Worm (Caenorhabditis elegans) whole organism, late embryonic: ENCODE results near the gene F26D11.12.

Source experiments
- C08G9.2 ChIP-seq: sonication (generic microtip); optimal IDR thresholded peaks from 2 replicates; lab custom pipeline; 2016; ENCODE audit warnings: mild to moderate bottlenecking, missing genetic modification characterization, moderate library complexity, missing compliant biosample characterization
- C38D4.7 ChIP-seq: fragments of 200-800 bp; sonication (Bioruptor generic); optimal IDR thresholded peaks from 2 replicates; lab custom pipeline; 2018; ENCODE audit warnings: mild to moderate bottlenecking, missing genetic modification characterization, moderate library complexity, missing compliant biosample characterization
- ama-1 ChIP-seq: fragments of 150-350 bp; optimal IDR thresholded peaks from 2 replicates; lab custom pipeline; 2014
- ceh-19 ChIP-seq: fragments of 200-800 bp; sonication (Bioruptor generic); optimal IDR thresholded peaks from 2 replicates; lab custom pipeline; 2018; ENCODE audit warnings: mild to moderate bottlenecking, missing genetic modification characterization, missing compliant biosample characterization
- ceh-2 ChIP-seq: sonication (generic microtip); optimal IDR thresholded peaks from 2 replicates; lab custom pipeline; 2016; ENCODE audit warnings: missing genotype, missing genetic modification characterization, missing compliant biosample characterization
- ceh-30 ChIP-seq: fragments of 150-350 bp; optimal IDR thresholded peaks from 2 replicates; lab custom pipeline; 2014; ENCODE audit warnings: missing biosample characterization, missing genetic modification characterization
- ceh-34 ChIP-seq: sonication (generic microtip); optimal IDR thresholded peaks from 2 replicates; lab custom pipeline; 2016; ENCODE audit warnings: mild to moderate bottlenecking, missing genetic modification characterization, missing compliant biosample characterization
- ceh-45 ChIP-seq: fragments of 200-800 bp; sonication (Bioruptor generic); IDR thresholded peaks from 2 replicates; pipeline ENCODE4 v1.3.6; 2022; ENCODE audit warnings: missing genetic modification reagents, missing genetic modification characterization, missing compliant biosample characterization
- ceh-48 ChIP-seq: sonication (generic microtip); optimal IDR thresholded peaks from 2 replicates; lab custom pipeline; 2016; ENCODE audit warnings: missing genetic modification characterization, inconsistent platforms, missing compliant biosample characterization
- ceh-9 ChIP-seq: sonication (generic microtip); optimal IDR thresholded peaks from 2 replicates; lab custom pipeline; 2016; ENCODE audit warnings: mild to moderate bottlenecking, missing genetic modification characterization, inconsistent platforms, missing compliant biosample characterization
- che-1 ChIP-seq: sonication (generic microtip); optimal IDR thresholded peaks from 2 replicates; lab custom pipeline; 2016; ENCODE audit warnings: mild to moderate bottlenecking, missing genetic modification characterization, missing compliant biosample characterization
- dmd-4 ChIP-seq: sonication (generic microtip); optimal IDR thresholded peaks from 2 replicates; lab custom pipeline; 2016; ENCODE audit warnings: borderline replicate concordance, missing genetic modification characterization, missing compliant biosample characterization
- dve-1 ChIP-seq: sonication (generic microtip); optimal IDR thresholded peaks from 2 replicates; lab custom pipeline; 2017; ENCODE audit warnings: antibody characterized with exemption, mild to moderate bottlenecking, missing genetic modification characterization, missing compliant biosample characterization
- elt-2 ChIP-seq: sonication (generic microtip); optimal IDR thresholded peaks from 2 replicates; lab custom pipeline; 2016; ENCODE audit warnings: missing genetic modification reagents, missing genetic modification characterization, missing compliant biosample characterization
- elt-4 ChIP-seq: sonication (generic microtip); optimal IDR thresholded peaks from 2 replicates; lab custom pipeline; 2016; ENCODE audit warnings: missing genetic modification characterization, missing compliant biosample characterization
- fkh-10 ChIP-seq: fragments of 150-350 bp; optimal IDR thresholded peaks from 2 replicates; lab custom pipeline; 2014; ENCODE audit warnings: missing biosample characterization, missing genetic modification reagents, missing genetic modification characterization
- gmeb-2 ChIP-seq: sonication (generic microtip); optimal IDR thresholded peaks from 2 replicates; lab custom pipeline; 2016; ENCODE audit warnings: missing genetic modification characterization, inconsistent platforms, missing compliant biosample characterization
- hlh-30 ChIP-seq: sonication (generic microtip); optimal IDR thresholded peaks from 2 replicates; lab custom pipeline; 2017; ENCODE audit warnings: antibody characterized with exemption, missing genetic modification characterization, missing compliant biosample characterization; ENCODE audit not compliant: insufficient read depth
- hlh-8 ChIP-seq: sonication (generic microtip); optimal IDR thresholded peaks from 2 replicates; lab custom pipeline; 2016; ENCODE audit warnings: missing genotype, missing genetic modification characterization, missing compliant biosample characterization
- lin-11 ChIP-seq: fragments of 200-800 bp; sonication (Bioruptor generic); optimal IDR thresholded peaks from 2 replicates; lab custom pipeline; 2018; ENCODE audit warnings: mild to moderate bottlenecking, missing genetic modification characterization, missing compliant biosample characterization
- nfya-1 ChIP-seq: sonication (generic microtip); optimal IDR thresholded peaks from 2 replicates; lab custom pipeline; 2017; ENCODE audit warnings: missing genetic modification characterization, mild to moderate bottlenecking, missing compliant biosample characterization, antibody characterized with exemption, moderate library complexity
- odd-2 ChIP-seq: sonication (generic microtip); optimal IDR thresholded peaks from 2 replicates; lab custom pipeline; 2017; ENCODE audit warnings: antibody characterized with exemption, mild to moderate bottlenecking, missing genetic modification characterization, missing compliant biosample characterization
- pax-1 ChIP-seq: fragments of 150-350 bp; optimal IDR thresholded peaks from 2 replicates; lab custom pipeline; 2014; ENCODE audit warnings: missing biosample characterization, missing genetic modification characterization
- pros-1 ChIP-seq: fragments of 150-350 bp; optimal IDR thresholded peaks from 2 replicates; lab custom pipeline; 2014; ENCODE audit warnings: missing biosample characterization, missing genetic modification reagents, missing genetic modification characterization
- sox-2 ChIP-seq: fragments of 200-800 bp; sonication (Bioruptor generic); IDR thresholded peaks from 2 replicates; pipeline ENCODE4 v1.3.6; 2022; ENCODE audit warnings: missing genetic modification reagents, missing genetic modification characterization, missing compliant biosample characterization
- sox-4 ChIP-seq: sonication (generic microtip); optimal IDR thresholded peaks from 2 replicates; lab custom pipeline; 2017; ENCODE audit warnings: mild to moderate bottlenecking, missing genetic modification characterization, inconsistent platforms, missing compliant biosample characterization
- syd-9 ChIP-seq: sonication (generic microtip); optimal IDR thresholded peaks from 2 replicates; lab custom pipeline; 2016; ENCODE audit warnings: mild to moderate bottlenecking, missing genetic modification characterization, moderate library complexity, missing compliant biosample characterization
- ttx-3 ChIP-seq: sonication (generic microtip); optimal IDR thresholded peaks from 2 replicates; lab custom pipeline; 2016; ENCODE audit warnings: missing genetic modification reagents, missing genetic modification characterization, missing compliant biosample characterization
- unc-3 ChIP-seq, 2 experiments: fragments of 200-800 bp in 1 of 2; sonication (Bioruptor generic) in 1 of 2; sonication (generic microtip) in 1 of 2; conservative IDR thresholded peaks in 1 of 2; optimal IDR thresholded peaks in 1 of 2; 2 replicates each; pipeline versions ENCODE4 v1.3.6 to Lab custom; 2016 to 2022; ENCODE audit warnings: missing compliant biosample characterization in 2 of 2, missing genetic modification characterization in 2 of 2, missing genetic modification reagents in 1 of 2
- unc-55 ChIP-seq: sonication (generic microtip); optimal IDR thresholded peaks from 2 replicates; lab custom pipeline; 2017; ENCODE audit warnings: missing biosample characterization, missing genetic modification reagents, missing genetic modification characterization
- unc-86 ChIP-seq: sonication (generic microtip); optimal IDR thresholded peaks from 2 replicates; lab custom pipeline; 2016; ENCODE audit warnings: missing genetic modification characterization, missing compliant biosample characterization
- ztf-16 ChIP-seq: sonication (generic microtip); optimal IDR thresholded peaks from 2 replicates; lab custom pipeline; 2017; ENCODE audit warnings: missing genetic modification characterization, missing compliant biosample characterization

The F26D11.12 gene

ce11 chrV:7946229-7946628 is 8.9 kb downstream of the F26D11.12 start:
- no peak for TF ChIP-seq ceh-9 (tag; lab: Kevin White, UChicago)
- no peak for TF ChIP-seq C08G9.2 (tag; lab: Kevin White, UChicago)
- TF ChIP-seq ama-1 (lab: Kevin White, UChicago), result no peak
- TF ChIP-seq C38D4.7, result no peak
- no peak for TF ChIP-seq unc-86 (tag; lab: Kevin White, UChicago)
- TF ChIP-seq, all 69 proteins: peak for 0

ce11 chrV:7943568-7943967 is 11.5 kb downstream of the F26D11.12 start, which contains the start of gene Y97E10B.1:
Gene Y97E10B.1 (plus strand): TSS chrV:7943868.
- TF ChIP-seq elt-4 (tag; lab: Kevin White, UChicago) (no peak), elt-2 (tag; lab: Kevin White, UChicago) (no peak)

ce11 chrV:7940299-7940698 is 14.8 kb downstream of the F26D11.12 start, which contains the start of gene srt-53:
Gene srt-53 (minus strand): TSS chrV:7940399.
- TF ChIP-seq ceh-2, result no peak
- TF ChIP-seq unc-86 (tag; lab: Kevin White, UChicago), result no peak
- no peak for TF ChIP-seq ama-1 (lab: Kevin White, UChicago)
- TF ChIP-seq pros-1 (tag; lab: Kevin White, UChicago), result no peak
- TF ChIP-seq ceh-48 (tag; lab: Kevin White, UChicago), result no peak
- TF ChIP-seq dve-1 (tag; lab: Kevin White, UChicago), result no peak
- TF ChIP-seq gmeb-2 (tag; lab: Kevin White, UChicago), result no peak
- TF ChIP-seq C08G9.2 (tag; lab: Kevin White, UChicago), result no peak
- TF ChIP-seq ceh-45 (GFP tag; lab: Robert Waterston, UW), result no peak
- TF ChIP-seq syd-9 (tag; lab: Kevin White, UChicago), result no peak
- TF ChIP-seq sox-4, result no peak
- TF ChIP-seq odd-2 (tag; lab: Kevin White, UChicago), result no peak
- no peak for TF ChIP-seq che-1

- TF ChIP-seq syd-9 (tag; lab: Kevin White, UChicago) (no peak), C08G9.2 (tag; lab: Kevin White, UChicago) (no peak), nfya-1 (tag; lab: Kevin White, UChicago) (no peak), hlh-30 (no peak), fkh-10 (GFP tag; lab: Kevin White, UChicago) (no peak), ceh-45 (GFP tag; lab: Robert Waterston, UW) (no peak), odd-2 (tag; lab: Kevin White, UChicago) (no peak), gmeb-2 (tag; lab: Kevin White, UChicago) (no peak), dmd-4 (no peak), ttx-3 (tag; lab: Kevin White, UChicago) (no peak), ceh-2 (no peak), ceh-34 (tag; lab: Kevin White, UChicago) (no peak), ceh-30 (no peak), sox-2 (GFP tag; lab: Robert Waterston, UW) (no peak)
- TF ChIP-seq, all 69 proteins: peak for 0
Observed at ce11 chrV:7937152-7937551, 18.0 kb downstream of the F26D11.12 start, which contains the start of gene srsx-3. Gene srsx-3 (minus strand): TSS chrV:7937252.

- TF ChIP-seq hlh-8 (tag; lab: Kevin White, UChicago) (no peak), pax-1 (tag; lab: Kevin White, UChicago) (no peak), unc-3 (GFP tag; conservative IDR thresholded peaks at IDR 0.05; lab: Robert Waterston, UW) (no peak), unc-3 (tag; optimal IDR thresholded peaks at IDR 0.05; lab: Kevin White, UChicago) (no peak), elt-2 (tag; lab: Kevin White, UChicago) (no peak), ztf-16 (no peak), lin-11 (tag; lab: Kevin White, UChicago) (no peak), unc-55 (GFP tag; lab: Kevin White, UChicago) (no peak), dve-1 (tag; lab: Kevin White, UChicago) (no peak), ceh-19 (GFP tag; lab: Kevin White, UChicago) (no peak)
Observed at ce11 chrV:7932998-7933397, 22.1 kb downstream of the F26D11.12 start, which contains the start of gene ncx-10. Gene ncx-10 (minus strand): TSS chrV:7933098.
